Fruit fly (Drosophila melanogaster): ENCODE data around the gene GV1.
A peak's percentile ranks its signal among the peaks of the same experiment; 100 is the strongest.

GV1 gene

DNA sequence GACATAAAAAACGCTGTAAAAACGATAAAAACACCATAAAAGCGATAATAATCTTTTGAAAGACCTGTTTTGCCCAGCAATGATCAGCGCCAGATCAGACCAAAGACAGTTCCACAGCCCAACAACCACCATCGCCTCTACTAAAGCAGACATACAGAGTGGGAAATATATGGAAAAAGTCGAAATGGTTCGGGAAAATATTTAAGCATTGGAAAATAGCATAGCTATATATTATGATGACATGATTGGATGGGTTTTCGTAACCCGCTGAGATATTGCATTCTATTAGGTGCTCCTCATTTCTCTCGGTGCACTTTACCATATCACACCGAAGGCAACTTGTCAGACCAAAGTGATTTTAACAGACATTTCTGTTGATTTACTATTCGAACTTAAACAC is 1.8 kb upstream of the GV1 start (continued):
- TF ChIP-seq CG10543 (GFP tag; optimal IDR thresholded peaks at IDR 0.05) = peak; percentile 19
- TF ChIP-seq CG14710 (tag; optimal IDR thresholded peaks at IDR 0.05) = peak; percentile 61
- TF ChIP-seq CG18599 (GFP tag; optimal IDR thresholded peaks at IDR 0.05) = no peak
- TF ChIP-seq danr (GFP tag; IDR thresholded peaks at IDR 0.05) = peak; percentile 85
- TF ChIP-seq CG34422 (GFP tag; IDR thresholded peaks at IDR 0.05) = peak; percentile 93
- TF ChIP-seq Dref (GFP tag; IDR thresholded peaks at IDR 0.05) = no peak
- TF ChIP-seq CG7786 (GFP tag; optimal IDR thresholded peaks at IDR 0.05) = peak; percentile 85

DNA sequence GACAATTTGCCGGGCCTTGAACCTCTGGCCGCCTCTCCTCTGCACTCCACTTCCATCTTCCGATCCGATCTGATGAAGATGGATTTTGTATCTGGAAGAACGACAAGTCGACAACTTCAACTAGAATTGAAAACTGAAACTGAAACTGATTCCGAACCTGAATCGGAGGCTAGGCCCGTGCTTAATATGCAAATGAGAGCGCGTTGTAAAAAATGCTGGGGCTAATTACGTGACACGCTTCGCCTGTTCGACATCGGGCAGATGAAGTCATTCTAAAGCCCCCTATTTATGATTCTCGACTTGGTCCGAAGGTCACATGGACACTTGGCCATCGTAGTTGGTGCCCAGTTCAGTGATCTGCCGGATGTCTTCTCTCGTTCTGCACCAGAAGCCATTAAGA is 6.2 kb downstream of the GV1 start:
- TF ChIP-seq CG4282 (GFP tag; optimal IDR thresholded peaks at IDR 0.05) (no peak), chinmo (GFP tag; IDR thresholded peaks at IDR 0.05; ENCODE audit: partially characterized antibody) (peak; percentile 82; the same call in 3 of the 4 replicates), sd (tag; optimal IDR thresholded peaks at IDR 0.05) (peak; percentile 16), CG10366 (GFP tag; IDR thresholded peaks at IDR 0.05) (no peak), CG8359 (GFP tag; optimal IDR thresholded peaks at IDR 0.05; ENCODE audit: borderline replicate concordance) (no peak), Blimp-1 (GFP tag; optimal IDR thresholded peaks at IDR 0.05) (peak; percentile 1), vvl (GFP tag; IDR thresholded peaks at IDR 0.05) (0 out of 2 replicates have a peak, but pooled peaks have one; percentile 18), abd-A (tag; optimal IDR thresholded peaks at IDR 0.05) (peak; percentile 50), cg (GFP tag; optimal IDR thresholded peaks at IDR 0.05) (no peak), cwo (GFP tag; optimal IDR thresholded peaks at IDR 0.05) (peak; percentile 3), CG17568 (GFP tag; optimal IDR thresholded peaks at IDR 0.05) (no peak), CG12769 (tag; optimal IDR thresholded peaks at IDR 0.05) (peak; percentile 26), CG11247 (GFP tag; IDR thresholded peaks at IDR 0.05) (no peak), z (GFP tag; IDR thresholded peaks at IDR 0.05) (0 out of 3 replicates have a peak, but pooled peaks have one; percentile 12), CG13894 (tag; optimal IDR thresholded peaks at IDR 0.05) (peak; percentile 52), Rx (GFP tag; IDR thresholded peaks at IDR 0.05) (no peak)

DNA sequence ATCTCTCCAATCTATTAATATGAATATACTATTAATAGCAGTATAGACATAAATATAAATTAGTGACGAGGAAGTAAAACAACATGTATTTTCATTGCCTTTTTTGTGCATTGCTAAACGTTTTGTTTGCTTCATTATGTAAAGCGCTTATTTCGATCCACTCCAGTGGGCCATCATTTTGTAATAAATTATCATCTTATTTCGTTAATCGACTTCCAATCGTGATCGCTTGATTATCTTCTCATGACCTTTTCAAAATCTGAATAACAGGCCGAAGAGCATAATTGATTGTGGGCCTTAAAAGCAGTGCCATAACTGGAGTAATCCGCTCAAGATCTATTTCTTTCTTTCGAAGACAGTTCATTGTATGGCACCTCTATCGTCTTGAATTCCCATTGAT is 7.0 kb downstream of the GV1 start:
- TF ChIP-seq CG5953 (GFP tag; IDR thresholded peaks at IDR 0.05) = no peak
- TF ChIP-seq Awh (GFP tag; IDR thresholded peaks at IDR 0.05) = peak; percentile 72; the same call in 1 of the 2 replicates
- TF ChIP-seq vvl (GFP tag; IDR thresholded peaks at IDR 0.05) = peak; percentile 18; the same call in 1 of the 2 replicates
- peak; percentile 57 for TF ChIP-seq oc (tag; optimal IDR thresholded peaks at IDR 0.05)
- peak in 1 of 2 experiments; percentile 44 for TF ChIP-seq Eip74EF (GFP tag; optimal IDR thresholded peaks at IDR 0.05)
- TF ChIP-seq Gug (GFP tag; IDR thresholded peaks at IDR 0.05) = no peak

DNA sequence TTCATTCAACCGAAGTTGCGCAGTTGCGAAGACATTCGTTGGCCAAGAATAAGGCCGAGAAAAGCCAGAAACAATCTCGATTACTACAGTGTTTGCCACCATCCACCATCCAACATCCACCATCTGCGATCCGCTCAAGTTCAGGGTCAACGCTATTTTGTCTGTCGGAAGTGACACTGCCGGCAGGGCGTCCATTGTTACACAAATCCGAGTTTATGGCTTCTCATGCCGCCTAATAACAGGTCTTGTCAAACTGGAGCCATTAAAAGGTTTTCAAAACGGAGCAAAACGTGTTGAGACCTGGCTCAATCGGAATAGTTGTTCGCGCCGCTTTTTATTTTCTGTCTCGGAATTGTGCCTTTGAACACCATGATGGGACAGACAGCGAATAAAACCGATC is 8.4 kb downstream of the GV1 start:
- TF ChIP-seq Dp (GFP tag; optimal IDR thresholded peaks at IDR 0.05) (no peak), Eip74EF (GFP tag; optimal IDR thresholded peaks at IDR 0.05) (peak in 1 of 2 experiments; percentile 98), chinmo (GFP tag; IDR thresholded peaks at IDR 0.05; ENCODE audit: partially characterized antibody) (peak; percentile 96), Ets65A (GFP tag) (no peak), Mrtf (GFP tag; IDR thresholded peaks at IDR 0.05) (no peak), CG10543 (GFP tag; optimal IDR thresholded peaks at IDR 0.05) (peak; percentile 10), Ets97D (GFP tag; optimal IDR thresholded peaks at IDR 0.05) (no peak), sd (tag; optimal IDR thresholded peaks at IDR 0.05) (peak; percentile 60), ham (GFP tag; IDR thresholded peaks at IDR 0.05) (no peak), CG33213 (GFP tag; optimal IDR thresholded peaks at IDR 0.05) (no peak), yki (optimal IDR thresholded peaks at IDR 0.05) (no peak), Sox102F (GFP tag; optimal IDR thresholded peaks at IDR 0.05) (peak; percentile 7), HLH54F (GFP tag; optimal IDR thresholded peaks at IDR 0.05) (no peak), MTF-1 (GFP tag; optimal IDR thresholded peaks at IDR 0.05; ENCODE audit: borderline replicate concordance) (no peak), dan (GFP tag; IDR thresholded peaks at IDR 0.05) (no peak), ftz-f1 (GFP tag; optimal IDR thresholded peaks at IDR 0.05) (peak; percentile 55), bbx (GFP tag; IDR thresholded peaks at IDR 0.05; ENCODE audit: partially characterized antibody) (no peak), Xbp1 (GFP tag; optimal IDR thresholded peaks at IDR 0.05) (no peak), CG4617 (GFP tag; optimal IDR thresholded peaks at IDR 0.05; ENCODE audit: borderline replicate concordance) (no peak), croc (GFP tag; conservative IDR thresholded peaks at IDR 0.05) (no peak), oc (tag; optimal IDR thresholded peaks at IDR 0.05) (peak; percentile 89), bab2 (GFP tag; optimal IDR thresholded peaks at IDR 0.05) (no peak), grn (GFP tag; optimal IDR thresholded peaks at IDR 0.05) (no peak)
